Worm (Caenorhabditis elegans): Measurements from ENCODE around the gene R07E3.1.

DNA sequence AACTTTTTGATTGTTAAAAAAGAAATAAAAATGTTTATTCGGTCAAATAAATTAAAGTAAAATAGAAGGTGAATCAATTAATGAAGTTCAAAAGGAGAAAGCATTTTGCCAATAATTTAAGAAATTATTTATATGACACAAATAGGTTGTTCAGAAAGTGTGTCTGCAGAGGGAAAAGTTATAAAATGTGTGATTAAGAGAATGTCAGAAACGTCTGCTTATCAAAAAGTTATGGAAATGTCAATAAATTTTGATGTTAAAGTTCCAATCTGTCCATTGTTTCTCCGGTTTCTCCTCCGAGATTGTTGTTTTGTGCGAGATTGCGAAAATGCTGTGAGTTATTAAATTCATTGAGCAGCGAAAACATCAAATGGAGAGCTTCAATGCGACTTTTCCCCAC is 38.7 kb upstream of the R07E3.1 start, which contains the start of gene rme-4:
- TF ChIP-seq ceh-13 (GFP tag; optimal IDR thresholded peaks at IDR 0.05) (no peak), ama-1 (optimal IDR thresholded peaks at IDR 0.05) (no peak)

All from whole organism, early embryonic.